Fruit fly (Drosophila melanogaster): Measurements from ENCODE around the gene bdwf.

bdwf gene

dm6 chr3R:17056183-17056904 lies 13.4 kb upstream of the bdwf start (continued):
- TF ChIP-seq CG15269 (tag; optimal IDR thresholded peaks at IDR 0.05) (peak; percentile 5), CG33213 (GFP tag; optimal IDR thresholded peaks at IDR 0.05) (no peak), CG8089 (GFP tag; optimal IDR thresholded peaks at IDR 0.05) (no peak), CG14710 (tag; optimal IDR thresholded peaks at IDR 0.05) (no peak), CG14014 (GFP tag; IDR thresholded peaks at IDR 0.05) (no peak; the same call in 1 of the 2 replicates), z (GFP tag; IDR thresholded peaks at IDR 0.05) (peak; percentile 77), Nf-YB (GFP tag; optimal IDR thresholded peaks at IDR 0.05) (peak; percentile 62), nom (GFP tag; optimal IDR thresholded peaks at IDR 0.05) (peak; percentile 76), sc (optimal IDR thresholded peaks at IDR 0.05) (no peak), sc (GFP tag; optimal IDR thresholded peaks at IDR 0.05) (no peak), CG11398 (GFP tag; optimal IDR thresholded peaks at IDR 0.05) (no peak), gcm (GFP tag; optimal IDR thresholded peaks at IDR 0.05) (peak; percentile 53), CG30020 (tag; optimal IDR thresholded peaks at IDR 0.05) (no peak), CG17912 (GFP tag; optimal IDR thresholded peaks at IDR 0.05) (no peak), CG12299 (tag; optimal IDR thresholded peaks at IDR 0.05) (peak; percentile 45), CG3281 (GFP tag; optimal IDR thresholded peaks at IDR 0.05) (no peak), CG15011 (GFP tag; optimal IDR thresholded peaks at IDR 0.05) (no peak), CG6813 (GFP tag; optimal IDR thresholded peaks at IDR 0.05) (no peak), emc (GFP tag; optimal IDR thresholded peaks at IDR 0.05) (no peak), CG42726 (GFP tag; IDR thresholded peaks at IDR 0.05; ENCODE audit: partially characterized antibody) (0 out of 2 replicates have a peak, but pooled peaks have one; percentile 18), CG2199 (GFP tag; IDR thresholded peaks at IDR 0.05) (peak; percentile 73; the same call in 1 of the 3 replicates), NC2α (GFP tag; optimal IDR thresholded peaks at IDR 0.05) (no peak), CG6683 (GFP tag; optimal IDR thresholded peaks at IDR 0.05) (no peak), bcd (GFP tag; optimal IDR thresholded peaks at IDR 0.05) (no peak), twi (tag; optimal IDR thresholded peaks at IDR 0.05) (peak; percentile 59), chinmo (GFP tag; IDR thresholded peaks at IDR 0.05; ENCODE audit: partially characterized antibody) (peak; percentile 95), oc (tag; optimal IDR thresholded peaks at IDR 0.05) (no peak), HHEX (GFP tag; optimal IDR thresholded peaks at IDR 0.05) (no peak), hkb (optimal IDR thresholded peaks at IDR 0.05) (no peak), hkb (GFP tag; IDR thresholded peaks at IDR 0.05) (peak; percentile 29; the same call in 1 of the 2 replicates), Stat92E (GFP tag; optimal IDR thresholded peaks at IDR 0.05) (no peak), pum (GFP tag; optimal IDR thresholded peaks at IDR 0.05) (peak; percentile 11), Ravus (GFP tag; IDR thresholded peaks at IDR 0.05) (no peak), CG10147 (GFP tag; optimal IDR thresholded peaks at IDR 0.05) (peak; percentile 29), Ada2b (GFP tag; IDR thresholded peaks at IDR 0.05) (no peak), CG1024 (GFP tag; IDR thresholded peaks at IDR 0.05) (no peak), CG13287 (GFP tag; IDR thresholded peaks at IDR 0.05; ENCODE audit: partially characterized antibody) (peak; percentile 55), gro (GFP tag; optimal IDR thresholded peaks at IDR 0.05) (peak; percentile 77), amos (GFP tag; IDR thresholded peaks at IDR 0.05; ENCODE audit: partially characterized antibody) (no peak; the same call in 1 of the 2 replicates), HLHmδ (GFP tag; optimal IDR thresholded peaks at IDR 0.05) (peak; percentile 64), vfl (GFP tag; optimal IDR thresholded peaks at IDR 0.05) (no peak), CG17385 (GFP tag; optimal IDR thresholded peaks at IDR 0.05) (peak; percentile 30), CG11560 (tag; IDR thresholded peaks at IDR 0.05) (no peak), CG2120 (GFP tag; optimal IDR thresholded peaks at IDR 0.05) (peak; percentile 15), ab (GFP tag; optimal IDR thresholded peaks at IDR 0.05) (no peak), ems (GFP tag; optimal IDR thresholded peaks at IDR 0.05) (no peak), dm (GFP tag; optimal IDR thresholded peaks at IDR 0.05) (peak; percentile 47), CG17612 (GFP tag; IDR thresholded peaks at IDR 0.05) (no peak), HLH3B (GFP tag; IDR thresholded peaks at IDR 0.05) (no peak)
